Worm (Caenorhabditis elegans): ENCODE data around the gene Y25C1A.6.
"Not testable (repeated sequence)": the region's sequence is repeated elsewhere in the genome, so short reads cannot be mapped to it uniquely, and the experiment has no call there.

- TF ChIP-seq nhr-28 (tag; optimal IDR thresholded peaks at IDR 0.05); nhr-77 (tag; optimal IDR thresholded peaks at IDR 0.05); ama-1 (optimal IDR thresholded peaks at IDR 0.05); ces-1 (GFP tag; optimal IDR thresholded peaks at IDR 0.05); mdl-1 (tag; optimal IDR thresholded peaks at IDR 0.05); unc-130 (GFP tag; optimal IDR thresholded peaks at IDR 0.05); hif-1 (tag; optimal IDR thresholded peaks at IDR 0.05); lin-39 (tag; optimal IDR thresholded peaks at IDR 0.05); nhr-76 (tag; optimal IDR thresholded peaks at IDR 0.05); lin-15B (tag; optimal IDR thresholded peaks at IDR 0.05); daf-8 (GFP tag; IDR thresholded peaks at IDR 0.05); nhr-237 (tag; optimal IDR thresholded peaks at IDR 0.05): not testable (repeated sequence)
Measured at ce11 chrII:3031292-3031691, 29.6 kb upstream of the Y25C1A.6 start.
